Fruit fly (Drosophila melanogaster): ENCODE data around the gene CG9988.

DNA sequence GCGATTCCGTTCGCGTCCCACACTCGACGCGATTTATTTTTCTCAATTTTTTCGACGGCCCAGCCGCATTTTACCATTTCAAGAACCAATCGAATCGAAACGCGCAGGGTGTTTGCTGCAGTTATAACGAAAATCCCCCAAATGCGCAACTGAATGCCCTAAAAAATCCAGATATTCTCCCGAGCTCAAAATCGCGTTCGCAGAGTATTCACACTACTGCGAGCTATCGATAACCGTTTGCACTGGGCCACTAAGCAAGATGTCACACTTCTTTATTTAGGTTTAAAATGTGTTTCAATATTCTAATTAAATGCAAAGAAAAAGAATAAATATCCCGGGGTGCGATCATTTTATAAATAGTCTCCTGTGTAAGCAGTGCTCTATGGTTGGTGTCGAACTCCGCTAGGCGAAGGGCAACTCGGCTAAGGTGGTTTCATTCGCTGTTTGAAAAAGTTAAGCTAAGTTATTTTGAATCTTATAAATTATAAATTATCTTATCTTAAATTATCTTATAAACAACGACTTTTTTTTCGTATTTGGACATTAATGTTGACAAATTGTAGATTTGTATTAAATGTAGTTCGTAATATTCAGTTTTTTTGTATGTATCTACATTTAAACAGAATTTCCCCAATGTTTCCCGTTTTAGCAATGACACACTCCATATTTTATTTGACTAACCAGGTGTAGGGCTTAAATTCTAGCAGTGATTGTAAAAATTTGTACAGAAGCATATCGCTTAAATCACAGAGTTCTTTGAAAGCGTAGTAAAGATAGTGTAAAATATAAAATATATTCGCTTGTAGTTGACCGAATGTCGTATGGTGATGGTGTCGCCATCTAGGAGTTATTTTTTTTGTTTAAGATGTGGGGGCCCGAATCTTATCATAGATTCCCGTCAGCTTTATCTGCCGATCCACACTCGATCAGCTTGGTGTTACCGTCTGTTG is 955 bp upstream of the CG9988 start, which contains the start of gene CG10011:
- no peak for TF ChIP-seq Abd-B (GFP tag; optimal IDR thresholded peaks at IDR 0.05)
- TF ChIP-seq CG9705 (GFP tag; optimal IDR thresholded peaks at IDR 0.05) = no peak
- TF ChIP-seq dmrt93B (GFP tag; optimal IDR thresholded peaks at IDR 0.05) = no peak
- TF ChIP-seq OdsH (GFP tag; optimal IDR thresholded peaks at IDR 0.05) = no peak
- TF ChIP-seq sv (GFP tag; optimal IDR thresholded peaks at IDR 0.05) = no peak
- no peak for TF ChIP-seq HLH106 (tag; optimal IDR thresholded peaks at IDR 0.05)
- no peak for TF ChIP-seq brk (GFP tag; optimal IDR thresholded peaks at IDR 0.05)
- no peak for TF ChIP-seq pan (optimal IDR thresholded peaks at IDR 0.05)
- TF ChIP-seq Myc (optimal IDR thresholded peaks at IDR 0.05) = peak; percentile 24

All from whole organism, wandering third instar larva.